Fruit fly (Drosophila melanogaster) whole organism: Measurements from ENCODE around the gene CG6664.

Experiments used
- CG8478 ChIP-seq: fragments of >200 bp; optimal IDR thresholded peaks from 2 replicates; lab custom pipeline; 2018; ENCODE audit warnings: inconsistent platforms
- Dll ChIP-seq: fragments of >200 bp; optimal IDR thresholded peaks from 2 replicates; lab custom pipeline; 2017
- EcR ChIP-seq, 2 experiments: fragments of >200 bp; optimal IDR thresholded peaks; 2 replicates each; lab custom pipeline; 2017; ENCODE audit warnings: missing biosample characterization in 2 of 2, missing genetic modification characterization in 2 of 2, missing genetic modification reagents in 2 of 2
- pan ChIP-seq: fragments of >200 bp; optimal IDR thresholded peaks from 2 replicates; lab custom pipeline; 2017
- psq ChIP-seq: fragments of >200 bp; optimal IDR thresholded peaks from 2 replicates; lab custom pipeline; 2017
- usp ChIP-seq: fragments of >200 bp; optimal IDR thresholded peaks from 2 replicates; lab custom pipeline; 2017; ENCODE audit warnings: missing biosample characterization, missing genetic modification characterization, mixed read lengths

dm6 chr3L:16986062-16987013, 29.6 kb downstream of the CG6664 start:
- TF ChIP-seq pan (lab: Kevin White, UChicago) = no peak
- TF ChIP-seq EcR (GFP tag; optimal IDR thresholded peaks at IDR 0.05; lab: Kevin White, UChicago) = no peak
- no peak for TF ChIP-seq psq (lab: Kevin White, UChicago)
- no peak for TF ChIP-seq CG8478 (lab: Kevin White, UChicago)
- TF ChIP-seq Dll (lab: Kevin White, UChicago) = peak; percentile 21
- no peak for TF ChIP-seq usp (GFP tag; lab: Kevin White, UChicago)
